Worm (Caenorhabditis elegans) whole organism, young adult: ENCODE data around the gene dnc-3.
A peak's percentile ranks its signal among the peaks of the same experiment; 100 is the strongest.
"Not testable (repeated sequence)": the region's sequence is repeated elsewhere in the genome, so short reads cannot be mapped to it uniquely, and the experiment has no call there.

Experiments used
- B0261.1 ChIP-seq: sonication (generic microtip); optimal IDR thresholded peaks from 2 replicates; lab custom pipeline; 2016; ENCODE audit warnings: mild to moderate bottlenecking, missing genetic modification characterization, moderate library complexity, missing compliant biosample characterization
- B0336.3 ChIP-seq: fragments of 200-800 bp; sonication (Bioruptor generic); IDR thresholded peaks from 2 replicates; pipeline ENCODE4 v1.3.6; 2022; ENCODE audit warnings: missing genetic modification characterization, missing compliant biosample characterization
- F10E7.11 ChIP-seq: sonication (generic microtip); optimal IDR thresholded peaks from 2 replicates; lab custom pipeline; 2017; ENCODE audit warnings: mild to moderate bottlenecking, missing genetic modification characterization, moderate library complexity, missing compliant biosample characterization
- F33H1.4 ChIP-seq: fragments of 200-800 bp; sonication (Bioruptor generic); IDR thresholded peaks from 2 replicates; pipeline ENCODE4 v1.3.6; 2022; ENCODE audit warnings: missing genetic modification reagents, missing genetic modification characterization, missing compliant biosample characterization
- F37B4.10 ChIP-seq: fragments of 200-800 bp; sonication (Bioruptor generic); IDR thresholded peaks from 2 replicates; pipeline ENCODE4 v1.3.6; 2022; ENCODE audit warnings: missing genetic modification characterization, missing compliant biosample characterization
- F39B2.1 ChIP-seq: fragments of 200-800 bp; sonication (Bioruptor generic); IDR thresholded peaks from 2 replicates; pipeline ENCODE4 v1.3.6; 2022; ENCODE audit warnings: missing genetic modification reagents, missing genetic modification characterization, missing compliant biosample characterization
- F57C9.4 ChIP-seq: sonication (generic microtip); optimal IDR thresholded peaks from 2 replicates; lab custom pipeline; 2017; ENCODE audit warnings: mild to moderate bottlenecking, missing genetic modification characterization, missing compliant biosample characterization
- Y53G8AR.9 ChIP-seq: fragments of 200-800 bp; sonication (Bioruptor generic); conservative IDR thresholded peaks from 2 replicates; pipeline ENCODE4 v1.3.6; 2022; ENCODE audit warnings: missing genetic modification reagents, missing genetic modification characterization, missing compliant biosample characterization
- Y56A3A.18 ChIP-seq: fragments of 200-800 bp; sonication (Bioruptor generic); IDR thresholded peaks from 2 replicates; pipeline ENCODE4 v1.3.6; 2022; ENCODE audit warnings: missing genetic modification reagents, missing genetic modification characterization, missing compliant biosample characterization
- ama-1 ChIP-seq, 3 experiments: fragments of 150-350 bp in 1 of 3; sonication (generic microtip) in 2 of 3; optimal IDR thresholded peaks; 2 replicates each; lab custom pipeline; 2014 to 2018; ENCODE audit warnings: missing biosample characterization in 2 of 3, missing genetic modification characterization in 2 of 3, missing genetic modification reagents in 2 of 3
- aptf-3 ChIP-seq: fragments of 200-800 bp; sonication (Bioruptor generic); IDR thresholded peaks from 2 replicates; pipeline ENCODE4 v1.3.6; 2022; ENCODE audit warnings: missing genetic modification characterization, missing compliant biosample characterization
- atf-7 ChIP-seq: sonication (generic microtip); optimal IDR thresholded peaks from 2 replicates; lab custom pipeline; 2017; ENCODE audit warnings: mild to moderate bottlenecking, missing genetic modification characterization, missing compliant biosample characterization
- athp-1 ChIP-seq: sonication (generic microtip); optimal IDR thresholded peaks from 2 replicates; lab custom pipeline; 2017; ENCODE audit warnings: mild to moderate bottlenecking, missing genetic modification characterization, missing compliant biosample characterization
- attf-6 ChIP-seq: fragments of 200-800 bp; sonication (Bioruptor generic); IDR thresholded peaks from 2 replicates; pipeline ENCODE4 v1.3.6; 2022; ENCODE audit warnings: missing genetic modification reagents, missing genetic modification characterization, missing compliant biosample characterization
- bed-2 ChIP-seq: fragments of 200-800 bp; sonication (Bioruptor generic); IDR thresholded peaks from 2 replicates; pipeline ENCODE4 v1.3.6; 2022; ENCODE audit warnings: missing genetic modification reagents, missing genetic modification characterization, missing compliant biosample characterization
- ceh-40 ChIP-seq: fragments of 200-800 bp; sonication (Bioruptor generic); IDR thresholded peaks from 2 replicates; pipeline ENCODE4 v1.3.6; 2022; ENCODE audit warnings: missing genetic modification characterization, missing compliant biosample characterization
- ceh-91 ChIP-seq: fragments of 200-800 bp; sonication (Bioruptor generic); IDR thresholded peaks from 2 replicates; pipeline ENCODE4 v1.3.6; 2022; ENCODE audit warnings: missing genetic modification reagents, missing genetic modification characterization, missing compliant biosample characterization
- chd-7 ChIP-seq: sonication (generic microtip); optimal IDR thresholded peaks from 2 replicates; lab custom pipeline; 2016; ENCODE audit warnings: mild to moderate bottlenecking, missing genetic modification characterization, moderate library complexity, missing compliant biosample characterization
- dox-1 ChIP-seq: fragments of 200-800 bp; sonication (Bioruptor generic); IDR thresholded peaks from 2 replicates; pipeline ENCODE4 v1.3.6; 2022; ENCODE audit warnings: missing genetic modification reagents, missing genetic modification characterization, missing compliant biosample characterization
- egl-44 ChIP-seq: fragments of 200-800 bp; sonication (Bioruptor generic); IDR thresholded peaks from 2 replicates; pipeline ENCODE4 v1.3.6; 2022; ENCODE audit warnings: missing genetic modification reagents, missing genetic modification characterization, missing compliant biosample characterization
- ekl-4 ChIP-seq: fragments of 200-800 bp; sonication (Bioruptor generic); IDR thresholded peaks from 2 replicates; pipeline ENCODE4 v1.3.6; 2022; ENCODE audit warnings: missing genetic modification reagents, missing genetic modification characterization, missing compliant biosample characterization
- ets-4 ChIP-seq: fragments of 200-800 bp; sonication (Bioruptor generic); optimal IDR thresholded peaks from 2 replicates; lab custom pipeline; 2018; ENCODE audit warnings: mild to moderate bottlenecking, missing genetic modification characterization, missing compliant biosample characterization
- gei-17 ChIP-seq: fragments of 200-800 bp; sonication (Bioruptor generic); optimal IDR thresholded peaks from 2 replicates; lab custom pipeline; 2018; ENCODE audit warnings: mild to moderate bottlenecking, missing genetic modification characterization, missing compliant biosample characterization
- him-1 ChIP-seq: sonication (generic microtip); optimal IDR thresholded peaks from 2 replicates; lab custom pipeline; 2016; ENCODE audit warnings: missing genotype, missing genetic modification reagents, missing genetic modification characterization, missing compliant biosample characterization
- hmg-20 ChIP-seq: fragments of 200-800 bp; sonication (Bioruptor generic); IDR thresholded peaks from 2 replicates; pipeline ENCODE4 v1.3.6; 2022; ENCODE audit warnings: missing genetic modification reagents, missing genetic modification characterization, missing compliant biosample characterization
- lin-26 ChIP-seq: fragments of 200-800 bp; sonication (Bioruptor generic); IDR thresholded peaks from 2 replicates; pipeline ENCODE4 v1.3.6; 2022; ENCODE audit warnings: missing genetic modification reagents, missing genetic modification characterization, missing compliant biosample characterization
- lin-54 ChIP-seq: fragments of 200-800 bp; sonication (Bioruptor generic); optimal IDR thresholded peaks from 2 replicates; lab custom pipeline; 2018; ENCODE audit warnings: mild to moderate bottlenecking, missing genetic modification characterization, missing compliant biosample characterization
- lir-1 ChIP-seq: fragments of 200-800 bp; sonication (Bioruptor generic); conservative IDR thresholded peaks from 2 replicates; pipeline ENCODE4 v1.3.6; 2022; ENCODE audit warnings: missing genetic modification reagents, missing genetic modification characterization, missing compliant biosample characterization
- mes-4 ChIP-seq: sonication (generic microtip); optimal IDR thresholded peaks from 2 replicates; lab custom pipeline; 2016; ENCODE audit warnings: missing genotype, missing genetic modification characterization, missing compliant biosample characterization
- mxl-1 ChIP-seq: sonication (generic microtip); optimal IDR thresholded peaks from 2 replicates; lab custom pipeline; 2016; ENCODE audit warnings: missing genetic modification characterization, missing compliant biosample characterization
- nfya-2 ChIP-seq: fragments of 200-800 bp; sonication (Bioruptor generic); IDR thresholded peaks from 2 replicates; pipeline ENCODE4 v1.3.6; 2022; ENCODE audit warnings: missing genetic modification reagents, missing genetic modification characterization, missing compliant biosample characterization
- nfyb-1 ChIP-seq: fragments of 200-800 bp; sonication (Bioruptor generic); IDR thresholded peaks from 2 replicates; pipeline ENCODE4 v1.3.6; 2022; ENCODE audit warnings: missing genetic modification reagents, missing genetic modification characterization, missing compliant biosample characterization
- nhr-120 ChIP-seq: fragments of 200-800 bp; sonication (Bioruptor generic); IDR thresholded peaks from 2 replicates; pipeline ENCODE4 v1.3.6; 2022; ENCODE audit warnings: missing genetic modification characterization, missing compliant biosample characterization
- nhr-80 ChIP-seq: sonication (generic microtip); optimal IDR thresholded peaks from 2 replicates; lab custom pipeline; 2016; ENCODE audit warnings: missing genetic modification characterization, missing compliant biosample characterization
- pbrm-1 ChIP-seq: fragments of 200-800 bp; sonication (Bioruptor generic); IDR thresholded peaks from 2 replicates; pipeline ENCODE4 v1.3.6; 2022; ENCODE audit warnings: missing genetic modification reagents, missing genetic modification characterization, missing compliant biosample characterization
- repo-1 ChIP-seq: sonication (generic microtip); optimal IDR thresholded peaks from 2 replicates; lab custom pipeline; 2017; ENCODE audit warnings: mild to moderate bottlenecking, missing genetic modification characterization, missing compliant biosample characterization
- rpc-1 ChIP-seq, 2 experiments: fragments of 150-350 bp in 1 of 2; sonication (generic microtip) in 1 of 2; optimal IDR thresholded peaks; 2 replicates each; lab custom pipeline; 2014 to 2018; ENCODE audit warnings: missing biosample characterization in 1 of 2, missing genetic modification characterization in 1 of 2, missing genetic modification reagents in 1 of 2, missing genotype in 1 of 2
- snpc-1.1 ChIP-seq: sonication (generic microtip); optimal IDR thresholded peaks from 2 replicates; lab custom pipeline; 2017; ENCODE audit warnings: missing genetic modification characterization, mild to moderate bottlenecking, missing compliant biosample characterization, antibody characterized with exemption, moderate library complexity, missing genotype, missing genetic modification reagents; ENCODE audit not compliant: insufficient read depth
- snpc-1.3 ChIP-seq: sonication (generic microtip); optimal IDR thresholded peaks from 2 replicates; lab custom pipeline; 2017; ENCODE audit warnings: missing genetic modification characterization, mild to moderate bottlenecking, missing compliant biosample characterization, antibody characterized with exemption, moderate library complexity, missing genotype, missing genetic modification reagents; ENCODE audit not compliant: insufficient read depth
- snpc-3.4 ChIP-seq: sonication (generic microtip); optimal IDR thresholded peaks from 2 replicates; lab custom pipeline; 2017; ENCODE audit warnings: missing genetic modification characterization, mild to moderate bottlenecking, missing compliant biosample characterization, antibody characterized with exemption, moderate library complexity, missing genotype, missing genetic modification reagents
- snpc-4 ChIP-seq, 5 experiments: fragments of 150-350 bp in 1 of 5; sonication (generic microtip) in 4 of 5; optimal IDR thresholded peaks; 2 replicates each; lab custom pipeline; 2014 to 2018; ENCODE audit warnings: missing genetic modification characterization in 5 of 5, missing biosample characterization in 3 of 5, antibody characterized with exemption in 2 of 5, mild to moderate bottlenecking in 2 of 5, missing compliant biosample characterization in 2 of 5, missing genotype in 2 of 5, moderate library complexity in 2 of 5, missing genetic modification reagents in 1 of 5
- sptf-2 ChIP-seq: fragments of 200-800 bp; sonication (Bioruptor generic); optimal IDR thresholded peaks from 2 replicates; lab custom pipeline; 2018; ENCODE audit warnings: mild to moderate bottlenecking, missing genetic modification characterization, missing compliant biosample characterization
- tbp1 ChIP-seq: fragments of 200-800 bp; sonication (Bioruptor generic); optimal IDR thresholded peaks from 2 replicates; lab custom pipeline; 2018; ENCODE audit warnings: mild to moderate bottlenecking, missing genetic modification characterization, missing compliant biosample characterization
- zim-3 ChIP-seq: sonication (generic microtip); optimal IDR thresholded peaks from 2 replicates; lab custom pipeline; 2017; ENCODE audit warnings: mild to moderate bottlenecking, missing genetic modification characterization, moderate library complexity, missing compliant biosample characterization
- ztf-26 ChIP-seq: sonication (generic microtip); optimal IDR thresholded peaks from 2 replicates; lab custom pipeline; 2017; ENCODE audit warnings: missing genetic modification characterization, missing compliant biosample characterization
- ztf-28 ChIP-seq: fragments of 200-800 bp; sonication (Bioruptor generic); IDR thresholded peaks from 2 replicates; pipeline ENCODE4 v1.3.6; 2022; ENCODE audit warnings: missing genetic modification reagents, missing genetic modification characterization, missing compliant biosample characterization

dnc-3 gene

DNA sequence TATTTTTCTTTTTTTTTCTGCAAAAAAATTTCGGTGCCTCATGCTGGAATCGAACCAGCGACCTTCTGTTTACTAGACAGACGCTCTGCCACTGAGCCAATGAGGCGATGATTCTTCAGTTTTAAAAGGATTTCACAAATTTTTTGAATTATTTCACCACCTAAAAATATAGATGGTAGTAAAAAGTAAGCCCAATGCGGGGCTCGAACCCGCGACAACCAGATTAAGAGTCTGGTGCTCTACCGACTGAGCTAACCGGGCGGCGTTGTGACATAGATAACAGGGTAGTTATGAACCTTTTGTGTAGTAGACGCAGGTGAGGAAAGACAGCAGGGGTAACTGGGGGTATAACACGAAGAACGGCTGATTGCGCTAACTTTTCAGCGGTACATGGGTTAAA, 14.1 kb downstream of the dnc-3 start:
- TF ChIP-seq chd-7 (tag; lab: Kevin White, UChicago): peak; percentile 57
- 0 out of 2 replicates have a peak, but pooled peaks have one; percentile 59 for TF ChIP-seq nfya-2 (GFP tag; lab: Robert Waterston, UW)
- peak; percentile 68 for TF ChIP-seq ztf-26
- peak; percentile 77 for TF ChIP-seq B0336.3
- TF ChIP-seq F37B4.10 (GFP tag; lab: Robert Waterston, UW): 0 out of 2 replicates have a peak, but pooled peaks have one; percentile 25
- TF ChIP-seq mxl-1 (tag; lab: Kevin White, UChicago): peak; percentile 34
- TF ChIP-seq snpc-3.4 (tag; lab: Kevin White, UChicago): peak; percentile 83
- peak; percentile 70 for TF ChIP-seq atf-7 (tag; lab: Kevin White, UChicago)
- TF ChIP-seq F33H1.4 (GFP tag; lab: Robert Waterston, UW): peak; percentile 56
- peak; percentile 76 for TF ChIP-seq pbrm-1 (GFP tag; lab: Robert Waterston, UW)
- TF ChIP-seq ekl-4 (GFP tag; lab: Robert Waterston, UW): peak; percentile 73; the same call in 1 of the 2 replicates
- 0 out of 2 replicates have a peak, but pooled peaks have one; percentile 11 for TF ChIP-seq aptf-3 (GFP tag; lab: Robert Waterston, UW)
- TF ChIP-seq ama-1 (optimal IDR thresholded peaks at IDR 0.05; lab: Kevin White, UChicago); snpc-4 (GFP tag; optimal IDR thresholded peaks at IDR 0.05; lab: Kevin White, UChicago): not testable (repeated sequence)
- TF ChIP-seq ama-1 (GFP tag; optimal IDR thresholded peaks at IDR 0.05; lab: Kevin White, UChicago): peak; percentile 69
- TF ChIP-seq nhr-120 (GFP tag; lab: Robert Waterston, UW): 0 out of 2 replicates have a peak, but pooled peaks have one; percentile 18
- peak; percentile 86 for TF ChIP-seq nfyb-1 (GFP tag; lab: Robert Waterston, UW)
- TF ChIP-seq snpc-4 (tag; optimal IDR thresholded peaks at IDR 0.05; lab: Kevin White, UChicago): peak in 2 of 4 experiments; percentile 61 to 85
- TF ChIP-seq gei-17 (GFP tag; lab: Kevin White, UChicago): peak; percentile 2
- TF ChIP-seq attf-6 (GFP tag; lab: Robert Waterston, UW): peak; percentile 60
- peak; percentile 80 for TF ChIP-seq snpc-1.1
- peak; percentile 69 for TF ChIP-seq dox-1 (GFP tag; lab: Robert Waterston, UW)
- peak; percentile 13 for TF ChIP-seq F10E7.11 (tag; lab: Kevin White, UChicago)
- peak; percentile 61; the same call in 1 of the 2 replicates for TF ChIP-seq ceh-40
- 0 out of 2 replicates have a peak, but pooled peaks have one; percentile 66 for TF ChIP-seq hmg-20 (GFP tag; lab: Robert Waterston, UW)
- TF ChIP-seq rpc-1 (optimal IDR thresholded peaks at IDR 0.05; lab: Kevin White, UChicago): peak; percentile 84
- peak; percentile 86 for TF ChIP-seq rpc-1 (tag; optimal IDR thresholded peaks at IDR 0.05; lab: Kevin White, UChicago)
- peak; percentile 81 for TF ChIP-seq athp-1 (tag; lab: Kevin White, UChicago)
- TF ChIP-seq bed-2 (GFP tag; lab: Robert Waterston, UW): peak; percentile 78
- TF ChIP-seq sptf-2 (GFP tag; lab: Kevin White, UChicago): peak; percentile 41
- peak; percentile 47 for TF ChIP-seq snpc-1.3 (tag; lab: Kevin White, UChicago)
- TF ChIP-seq lin-26: peak; percentile 97
- peak; percentile 65; the same call in 1 of the 2 replicates for TF ChIP-seq ztf-28 (GFP tag; lab: Robert Waterston, UW)
- peak; percentile 22 for TF ChIP-seq ets-4
- TF ChIP-seq B0261.1 (tag; lab: Kevin White, UChicago): peak; percentile 91
- peak; percentile 55 for TF ChIP-seq lin-54 (GFP tag; lab: Kevin White, UChicago)
- TF ChIP-seq repo-1 (tag; lab: Kevin White, UChicago): peak; percentile 46
- peak; percentile 2 for TF ChIP-seq F57C9.4 (tag; lab: Kevin White, UChicago)
- TF ChIP-seq tbp1 (GFP tag; lab: Kevin White, UChicago): peak; percentile 98
- TF ChIP-seq nhr-80 (tag; lab: Kevin White, UChicago): peak; percentile 14
- peak; percentile 92 for TF ChIP-seq him-1
- peak; percentile 57 for TF ChIP-seq ceh-91
- TF ChIP-seq mes-4 (tag; lab: Kevin White, UChicago): peak; percentile 70
- 0 out of 2 replicates have a peak, but pooled peaks have one; percentile 52 for TF ChIP-seq F39B2.1 (GFP tag; lab: Robert Waterston, UW)
- TF ChIP-seq lir-1: peak; percentile 64; the same call in 1 of the 2 replicates
- TF ChIP-seq Y56A3A.18 (GFP tag; lab: Robert Waterston, UW): peak; percentile 84
- 0 out of 2 replicates have a peak, but pooled peaks have one; percentile 62 for TF ChIP-seq egl-44 (GFP tag; lab: Robert Waterston, UW)
- peak; percentile 72 for TF ChIP-seq Y53G8AR.9
- TF ChIP-seq zim-3 (tag; lab: Kevin White, UChicago): peak; percentile 73
